Fruit fly (Drosophila melanogaster): Measurements from ENCODE around the gene Flo2.
A peak's percentile ranks its signal among the peaks of the same experiment; 100 is the strongest.

Flo2 gene

DNA sequence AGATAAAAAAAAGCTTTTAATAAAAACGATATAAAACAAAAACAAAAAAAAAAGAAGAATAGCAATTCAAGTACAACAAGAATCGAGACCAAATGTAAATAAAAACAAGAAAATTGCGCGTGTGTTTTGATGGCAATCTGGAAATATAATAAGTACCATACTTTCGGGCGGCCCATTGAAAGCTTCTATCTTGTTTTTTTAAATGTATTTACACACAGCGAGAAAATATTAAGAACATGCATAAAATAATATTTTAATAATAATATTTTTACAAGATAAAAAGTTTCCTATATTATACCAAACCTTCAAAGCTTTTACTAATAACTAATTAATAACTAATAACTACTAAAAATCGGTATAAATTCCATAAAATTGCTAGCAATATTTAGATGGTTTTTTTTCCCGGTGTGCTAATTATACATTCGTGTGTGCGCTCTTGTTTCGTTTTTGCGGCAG is 1.3 kb downstream of the Flo2 start (continued):
- TF ChIP-seq ERR (GFP tag; optimal IDR thresholded peaks at IDR 0.05) = no peak
- peak; percentile 58 for TF ChIP-seq row (GFP tag; IDR thresholded peaks at IDR 0.05)
- peak; percentile 63 for TF ChIP-seq Sox102F (GFP tag; optimal IDR thresholded peaks at IDR 0.05)
- peak; percentile 35 for TF ChIP-seq Hmr (GFP tag; optimal IDR thresholded peaks at IDR 0.05)
- no peak for TF ChIP-seq CkIIα-i1 (GFP tag; IDR thresholded peaks at IDR 0.05)
- TF ChIP-seq pzg (GFP tag; optimal IDR thresholded peaks at IDR 0.05) = no peak
- no peak for TF ChIP-seq Ravus (GFP tag; IDR thresholded peaks at IDR 0.05)
- TF ChIP-seq Lim3 (GFP tag; IDR thresholded peaks at IDR 0.05) = no peak
- peak; percentile 49 for TF ChIP-seq Deaf1 (tag; optimal IDR thresholded peaks at IDR 0.05)
- no peak for TF ChIP-seq onecut (GFP tag; IDR thresholded peaks at IDR 0.05)
- no peak for TF ChIP-seq wor (GFP tag; IDR thresholded peaks at IDR 0.05)
- TF ChIP-seq MTF-1 (GFP tag; optimal IDR thresholded peaks at IDR 0.05; ENCODE audit: borderline replicate concordance) = no peak
- peak; percentile 62 for TF ChIP-seq Meics (GFP tag; optimal IDR thresholded peaks at IDR 0.05)
- TF ChIP-seq CG18619 (GFP tag; optimal IDR thresholded peaks at IDR 0.05) = peak; percentile 22
- TF ChIP-seq CG4424 (GFP tag; optimal IDR thresholded peaks at IDR 0.05) = peak; percentile 29
- no peak for TF ChIP-seq ac (GFP tag; optimal IDR thresholded peaks at IDR 0.05)
- TF ChIP-seq Antp (GFP tag; optimal IDR thresholded peaks at IDR 0.05) = no peak
- TF ChIP-seq Drgx (GFP tag; IDR thresholded peaks at IDR 0.05) = peak; percentile 28; the same call in 1 of the 2 replicates
- no peak for TF ChIP-seq Trl (optimal IDR thresholded peaks at IDR 0.05)
- TF ChIP-seq Trl (GFP tag; optimal IDR thresholded peaks at IDR 0.05) = no peak
- TF ChIP-seq Side (GFP tag; optimal IDR thresholded peaks at IDR 0.05) = no peak
- no peak for TF ChIP-seq CG8359 (GFP tag; optimal IDR thresholded peaks at IDR 0.05; ENCODE audit: borderline replicate concordance)
- no peak for TF ChIP-seq Myb (GFP tag; optimal IDR thresholded peaks at IDR 0.05)
- TF ChIP-seq CG7271 (tag; optimal IDR thresholded peaks at IDR 0.05) = no peak
- TF ChIP-seq twi (tag; optimal IDR thresholded peaks at IDR 0.05) = no peak
- TF ChIP-seq mld (GFP tag; IDR thresholded peaks at IDR 0.05; ENCODE audit: partially characterized antibody) = no peak
- TF ChIP-seq Hr39 (optimal IDR thresholded peaks at IDR 0.05) = no peak
- peak; percentile 46 for TF ChIP-seq CG10209 (GFP tag; optimal IDR thresholded peaks at IDR 0.05)
- TF ChIP-seq CG2678 (tag; optimal IDR thresholded peaks at IDR 0.05) = peak; percentile 71
- no peak for TF ChIP-seq pros (GFP tag; optimal IDR thresholded peaks at IDR 0.05)
- TF ChIP-seq crol (GFP tag; IDR thresholded peaks at IDR 0.05) = no peak
- TF ChIP-seq sob (GFP tag; IDR thresholded peaks at IDR 0.05) = 0 out of 2 replicates have a peak, but pooled peaks have one; percentile 12
- no peak for TF ChIP-seq Hsf (GFP tag; optimal IDR thresholded peaks at IDR 0.05)
- TF ChIP-seq CG6272 (GFP tag; IDR thresholded peaks at IDR 0.05) = no peak
- no peak for TF ChIP-seq Bdp1 (GFP tag; optimal IDR thresholded peaks at IDR 0.05)
- TF ChIP-seq Mad (GFP tag; optimal IDR thresholded peaks at IDR 0.05) = no peak
- TF ChIP-seq psq (GFP tag; optimal IDR thresholded peaks at IDR 0.05) = no peak
- TF ChIP-seq CG10462 (GFP tag; optimal IDR thresholded peaks at IDR 0.05) = no peak
- no peak for TF ChIP-seq inv (GFP tag; IDR thresholded peaks at IDR 0.05; ENCODE audit: partially characterized antibody)
- TF ChIP-seq CG32772 (GFP tag; IDR thresholded peaks at IDR 0.05) = peak; percentile 23; the same call in 1 of the 2 replicates
- TF ChIP-seq CG6654 (GFP tag; optimal IDR thresholded peaks at IDR 0.05) = no peak
- TF ChIP-seq scrt (GFP tag; optimal IDR thresholded peaks at IDR 0.05) = no peak
- no peak for TF ChIP-seq shn (GFP tag; optimal IDR thresholded peaks at IDR 0.05)
- TF ChIP-seq CG1603 (tag; optimal IDR thresholded peaks at IDR 0.05) = no peak
- no peak; the same call in 1 of the 2 replicates for TF ChIP-seq vvl (GFP tag; IDR thresholded peaks at IDR 0.05)
- TF ChIP-seq CG2202 (tag; optimal IDR thresholded peaks at IDR 0.05) = no peak
- no peak for TF ChIP-seq CG11093 (GFP tag; IDR thresholded peaks at IDR 0.05)
- no peak for TF ChIP-seq CG9797 (GFP tag; optimal IDR thresholded peaks at IDR 0.05)
- TF ChIP-seq CG6765 (GFP tag; optimal IDR thresholded peaks at IDR 0.05) = no peak
- no peak for TF ChIP-seq CHES-1-like (GFP tag; optimal IDR thresholded peaks at IDR 0.05)
- peak; percentile 41 for TF ChIP-seq CG18599 (GFP tag; optimal IDR thresholded peaks at IDR 0.05)
- TF ChIP-seq Elba2 (GFP tag; optimal IDR thresholded peaks at IDR 0.05) = no peak
